Worm (Caenorhabditis elegans): ENCODE measurements around the gene C23H5.8.

Gene C23H5.8

ce11 chrIV:2113362-2114056, at the start of gene C23H5.8:
Gene C23H5.8, minus strand, starts transcription at chrIV:2113412.
- no peak for TF ChIP-seq skn-1 (tag; optimal IDR thresholded peaks at IDR 0.05)
- TF ChIP-seq pqm-1 (tag; optimal IDR thresholded peaks at IDR 0.05) = peak; percentile 28
- TF ChIP-seq elt-2 (tag; optimal IDR thresholded peaks at IDR 0.05) = peak; percentile 54

DNA sequence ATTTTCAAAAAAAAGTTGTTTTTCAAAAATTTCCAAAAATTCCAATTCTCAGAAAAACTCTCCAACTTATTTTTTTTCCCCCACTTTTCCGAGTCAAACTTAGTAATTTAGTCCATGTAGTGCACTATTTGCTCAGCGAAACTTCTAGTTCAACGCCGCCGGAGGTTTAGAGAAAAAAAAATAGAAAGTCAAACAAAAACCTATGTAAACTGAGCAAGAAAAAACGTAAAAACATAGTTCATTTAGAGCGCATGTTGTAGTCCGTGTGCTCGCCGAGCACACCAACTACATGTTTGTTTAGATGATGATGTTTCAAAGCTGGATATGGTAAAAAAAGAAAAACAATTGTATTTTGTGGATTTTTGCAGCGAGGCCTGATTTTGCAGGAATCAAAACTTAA, 49.0 kb upstream of the C23H5.8 start:
- no peak for TF ChIP-seq lin-15B (tag; optimal IDR thresholded peaks at IDR 0.05)
- TF ChIP-seq pha-4 (tag; optimal IDR thresholded peaks at IDR 0.05) = peak; percentile 92

- TF ChIP-seq pha-4 (tag; optimal IDR thresholded peaks at IDR 0.05) (no peak), elt-1 (tag; optimal IDR thresholded peaks at IDR 0.05) (no peak), R02D3.7 (tag; optimal IDR thresholded peaks at IDR 0.05) (no peak), nhr-237 (tag; optimal IDR thresholded peaks at IDR 0.05) (no peak)
These were observed 45.9 kb upstream of the C23H5.8 start, which contains the start of gene gcy-37 for ce11 chrIV:2159069-2159468. Gene gcy-37, minus strand, starts transcription at chrIV:2159169.

- TF ChIP-seq fos-1 (tag; optimal IDR thresholded peaks at IDR 0.05) (no peak), tbx-2 (tag; optimal IDR thresholded peaks at IDR 0.05) (no peak), lin-15B (tag; optimal IDR thresholded peaks at IDR 0.05) (no peak), unc-62 (GFP tag; optimal IDR thresholded peaks at IDR 0.05) (no peak), nhr-237 (tag; optimal IDR thresholded peaks at IDR 0.05) (no peak), elt-1 (tag; optimal IDR thresholded peaks at IDR 0.05) (no peak), nhr-23 (tag; optimal IDR thresholded peaks at IDR 0.05) (no peak), jun-1 (tag; optimal IDR thresholded peaks at IDR 0.05) (no peak)
These were observed 43.0 kb upstream of the C23H5.8 start for ce11 chrIV:2156239-2156638.

DNA sequence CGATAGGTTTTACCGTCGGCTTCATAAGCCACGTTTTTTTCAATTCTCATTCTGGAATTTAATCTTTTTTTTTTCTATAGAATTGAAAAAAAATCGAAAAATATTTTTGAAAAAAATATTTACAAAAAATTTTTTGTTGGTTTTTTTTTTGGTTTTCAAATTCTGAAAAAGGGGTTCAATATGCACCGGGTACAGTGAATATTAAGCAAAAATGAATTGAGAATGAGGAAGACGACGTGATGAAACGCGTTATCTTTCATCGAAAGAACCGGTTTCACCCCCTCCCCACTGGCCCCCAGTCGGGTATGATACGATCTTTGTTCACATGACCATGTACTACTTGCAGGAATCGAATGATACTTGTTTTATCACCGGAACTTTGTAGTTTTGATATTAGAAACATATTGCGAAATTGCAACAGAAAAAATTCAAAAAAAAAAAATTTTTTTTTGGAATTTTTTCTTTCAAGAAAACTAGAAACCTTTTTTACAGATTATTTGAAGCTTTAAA, 36.1 kb upstream of the C23H5.8 start, which contains the start of gene C54E4.5:
TSS of gene C54E4.5 (minus strand) at position 51 of the 510 bp plus-strand sequence.
- TF ChIP-seq nhr-77 (tag; optimal IDR thresholded peaks at IDR 0.05) (no peak), nhr-25 (tag; optimal IDR thresholded peaks at IDR 0.05) (peak; percentile 69), elt-1 (tag; optimal IDR thresholded peaks at IDR 0.05) (peak; percentile 68), ceh-28 (tag; optimal IDR thresholded peaks at IDR 0.05) (peak; percentile 16), ztf-11 (tag; optimal IDR thresholded peaks at IDR 0.05) (no peak), nhr-67 (tag; optimal IDR thresholded peaks at IDR 0.05) (no peak), elt-3 (tag; optimal IDR thresholded peaks at IDR 0.05) (peak in 1 of 3 experiments; percentile 39), nhr-23 (tag; optimal IDR thresholded peaks at IDR 0.05) (peak; percentile 87), nhr-43 (tag; optimal IDR thresholded peaks at IDR 0.05; ENCODE audit: poor library complexity, severe bottlenecking) (peak; percentile 78)

DNA sequence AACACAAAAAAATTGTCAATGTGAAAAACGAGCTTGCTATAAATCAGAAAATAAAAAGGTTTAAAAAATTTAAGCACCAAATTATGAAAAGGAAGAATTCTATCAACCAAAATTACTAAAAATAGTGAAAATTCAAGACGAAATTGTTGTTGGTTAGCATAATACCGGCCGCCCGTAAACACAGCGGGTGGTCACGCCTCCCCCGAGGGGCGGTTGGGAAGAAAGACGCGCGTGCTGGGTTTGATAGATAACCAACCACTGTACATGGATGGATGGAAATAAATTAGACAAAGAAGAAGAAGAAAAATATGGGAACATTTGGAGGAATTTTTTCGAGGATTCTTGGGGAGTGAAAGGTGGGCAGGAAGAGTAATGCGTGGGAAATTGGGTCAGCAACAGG, 29.1 kb upstream of the C23H5.8 start:
- TF ChIP-seq nhr-43 (tag; optimal IDR thresholded peaks at IDR 0.05; ENCODE audit: poor library complexity, severe bottlenecking) (no peak), nhr-67 (tag; optimal IDR thresholded peaks at IDR 0.05) (no peak), lin-15B (tag; optimal IDR thresholded peaks at IDR 0.05) (no peak), nhr-76 (tag; optimal IDR thresholded peaks at IDR 0.05) (no peak), mml-1 (tag; optimal IDR thresholded peaks at IDR 0.05) (no peak), fos-1 (tag; optimal IDR thresholded peaks at IDR 0.05) (no peak), snpc-4 (tag; optimal IDR thresholded peaks at IDR 0.05) (no peak), fkh-10 (GFP tag; optimal IDR thresholded peaks at IDR 0.05) (no peak), pha-4 (tag; optimal IDR thresholded peaks at IDR 0.05) (no peak), sea-2 (GFP tag; optimal IDR thresholded peaks at IDR 0.05) (no peak), egl-27 (tag; optimal IDR thresholded peaks at IDR 0.05) (no peak), nfya-1 (tag; optimal IDR thresholded peaks at IDR 0.05; ENCODE audit: insufficient read depth) (no peak), elt-2 (tag; optimal IDR thresholded peaks at IDR 0.05) (no peak), R02D3.7 (tag; optimal IDR thresholded peaks at IDR 0.05) (no peak), ztf-11 (tag; optimal IDR thresholded peaks at IDR 0.05) (no peak), daf-12 (tag; optimal IDR thresholded peaks at IDR 0.05) (no peak), elt-3 (tag; optimal IDR thresholded peaks at IDR 0.05) (no peak), tbx-2 (tag; optimal IDR thresholded peaks at IDR 0.05) (no peak)

Measured in whole organism, L3 larva.